Worm (Caenorhabditis elegans): Measurements from ENCODE around the gene F49H6.15.

DNA sequence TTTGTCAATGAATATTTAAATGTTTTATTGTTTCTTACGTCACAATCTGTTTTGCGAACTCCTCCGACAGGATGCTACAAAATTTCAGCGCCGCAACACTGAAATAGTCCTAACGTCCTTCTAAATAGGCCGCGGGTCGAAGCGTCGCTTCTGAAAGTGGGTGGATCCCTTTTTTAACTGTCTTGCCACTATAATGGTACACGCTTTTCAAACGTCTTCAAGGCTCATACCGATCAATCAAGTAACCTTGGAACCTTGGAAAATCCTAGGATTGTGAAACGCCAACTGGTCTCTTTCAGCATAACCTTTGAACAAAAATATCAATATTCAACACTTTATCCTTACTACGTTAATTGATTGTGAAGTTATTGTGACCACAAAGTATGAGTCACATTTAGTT, 40.4 kb upstream of the F49H6.15 start:
- TF ChIP-seq aly-2 (tag; optimal IDR thresholded peaks at IDR 0.05) (no peak), nhr-237 (tag; optimal IDR thresholded peaks at IDR 0.05) (no peak), ama-1 (optimal IDR thresholded peaks at IDR 0.05) (no peak), fkh-10 (GFP tag; optimal IDR thresholded peaks at IDR 0.05) (no peak), ztf-11 (tag; optimal IDR thresholded peaks at IDR 0.05) (no peak), lin-39 (tag; optimal IDR thresholded peaks at IDR 0.05) (no peak), ztf-4 (tag; optimal IDR thresholded peaks at IDR 0.05) (no peak), ceh-82 (tag; optimal IDR thresholded peaks at IDR 0.05) (no peak), mdl-1 (tag; optimal IDR thresholded peaks at IDR 0.05) (no peak)

Measured in whole organism, L3 larva.